Fruit fly (Drosophila melanogaster) whole organism, wandering third instar larva: ENCODE data around the gene Glut1.

Experiments
- Abd-B ChIP-seq: fragments of >200 bp; optimal IDR thresholded peaks from 2 replicates; lab custom pipeline; 2017; ENCODE audit warnings: missing biosample characterization, missing genetic modification characterization
- CG32264 ChIP-seq: fragments of 200-800 bp; sonication (Bioruptor generic); optimal IDR thresholded peaks from 2 replicates; lab custom pipeline; 2016; ENCODE audit warnings: missing biosample characterization, missing genetic modification characterization
- CG9705 ChIP-seq: fragments of 200-800 bp; sonication (Bioruptor generic); optimal IDR thresholded peaks from 2 replicates; lab custom pipeline; 2018; ENCODE audit warnings: missing biosample characterization, mild to moderate bottlenecking, missing genetic modification characterization
- CrebA ChIP-seq: fragments of 200-800 bp; sonication (Bioruptor generic); optimal IDR thresholded peaks from 2 replicates; lab custom pipeline; 2016; ENCODE audit warnings: missing biosample characterization, mild to moderate bottlenecking, missing genetic modification characterization, borderline replicate concordance
- Dif ChIP-seq: fragments of 200-275, 200-300 bp; sonication (Bioruptor generic); optimal IDR thresholded peaks from 2 replicates; lab custom pipeline; 2018; ENCODE audit warnings: missing biosample characterization, missing genetic modification characterization; ENCODE audit not compliant: partially characterized antibody
- HLH106 ChIP-seq: fragments of 200-800 bp; optimal IDR thresholded peaks from 3 replicates; lab custom pipeline; 2019; ENCODE audit warnings: missing biosample characterization, mild to moderate bottlenecking, missing genetic modification characterization, moderate library complexity
- Hr78 ChIP-seq: fragments of >200 bp; optimal IDR thresholded peaks from 2 replicates; lab custom pipeline; 2017; ENCODE audit warnings: missing biosample characterization, missing genetic modification characterization
- Hr83 ChIP-seq: fragments of 200-300 bp; sonication (Bioruptor generic); optimal IDR thresholded peaks from 2 replicates; lab custom pipeline; 2016; ENCODE audit warnings: missing biosample characterization, mild to moderate bottlenecking, missing genetic modification characterization, moderate library complexity; ENCODE audit not compliant: poor library complexity, severe bottlenecking
- Jra ChIP-seq: sonication (Bioruptor generic); optimal IDR thresholded peaks from 2 replicates; lab custom pipeline; 2016; ENCODE audit warnings: missing biosample characterization, missing genetic modification characterization
- Mio ChIP-seq: sonication (Bioruptor generic); optimal IDR thresholded peaks from 2 replicates; lab custom pipeline; 2016; ENCODE audit warnings: missing biosample characterization, missing genetic modification characterization
- Myc ChIP-seq: fragments of >200 bp; optimal IDR thresholded peaks from 2 replicates; lab custom pipeline; 2017
- OdsH ChIP-seq: fragments of 200-800 bp; sonication (Bioruptor generic); optimal IDR thresholded peaks from 2 replicates; lab custom pipeline; 2016; ENCODE audit warnings: missing biosample characterization, mild to moderate bottlenecking, missing genetic modification characterization
- Rel ChIP-seq, 2 experiments: fragments of 200-800 bp; sonication (Bioruptor generic) in 1 of 2; optimal IDR thresholded peaks; 2 replicates in 1 of 2; 3 replicates in 1 of 2; lab custom pipeline; 2016 to 2019; ENCODE audit warnings: mild to moderate bottlenecking in 2 of 2, missing biosample characterization in 2 of 2, missing genetic modification characterization in 2 of 2, moderate library complexity in 1 of 2
- Vsx2 ChIP-seq: fragments of 200-300, 225-300 bp; sonication (Bioruptor generic); optimal IDR thresholded peaks from 2 replicates; lab custom pipeline; 2018; ENCODE audit warnings: missing biosample characterization, missing genetic modification characterization; ENCODE audit not compliant: partially characterized antibody
- br ChIP-seq: fragments of 200-800 bp; sonication (Bioruptor generic); optimal IDR thresholded peaks from 2 replicates; lab custom pipeline; 2016; ENCODE audit warnings: missing biosample characterization, missing genetic modification characterization
- dl ChIP-seq, 2 experiments: fragments of 175-275, 200-275 bp in 1 of 2; fragments of 200-275 bp in 1 of 2; sonication (Bioruptor generic); optimal IDR thresholded peaks; lab custom pipeline; 2018; ENCODE audit warnings: mild to moderate bottlenecking in 2 of 2, missing biosample characterization in 2 of 2, missing genetic modification characterization in 2 of 2, moderate library complexity in 2 of 2; ENCODE audit not compliant: partially characterized antibody in 2 of 2, insufficient read depth in 1 of 2
- dmrt93B ChIP-seq: fragments of 200-800 bp; sonication (Bioruptor generic); optimal IDR thresholded peaks from 2 replicates; lab custom pipeline; 2018; ENCODE audit warnings: missing biosample characterization, mild to moderate bottlenecking, missing genetic modification characterization
- ey ChIP-seq: fragments of 200-800 bp; sonication (Bioruptor generic); optimal IDR thresholded peaks from 2 replicates; lab custom pipeline; 2016; ENCODE audit warnings: missing biosample characterization, missing genetic modification characterization
- foxo ChIP-seq, 2 experiments: fragments of 200-800 bp; sonication (Bioruptor generic); optimal IDR thresholded peaks; 2 replicates in 1 of 2; 3 replicates in 1 of 2; lab custom pipeline; 2016 to 2017; ENCODE audit warnings: missing biosample characterization in 2 of 2, missing genetic modification characterization in 2 of 2
- fru ChIP-seq: fragments of 200-800 bp; sonication (Bioruptor generic); optimal IDR thresholded peaks from 3 replicates; lab custom pipeline; 2016; ENCODE audit warnings: missing biosample characterization, mild to moderate bottlenecking, missing genetic modification characterization
- h ChIP-seq: fragments of 200-800 bp; sonication (Bioruptor generic); optimal IDR thresholded peaks from 3 replicates; lab custom pipeline; 2016; ENCODE audit warnings: missing biosample characterization, mild to moderate bottlenecking, missing genetic modification characterization
- jim ChIP-seq: fragments of 175-275, 200-325 bp; sonication (Bioruptor generic); optimal IDR thresholded peaks from 2 replicates; lab custom pipeline; 2016; ENCODE audit warnings: missing biosample characterization, mild to moderate bottlenecking, missing genetic modification characterization
- lola ChIP-seq: fragments of >200 bp; optimal IDR thresholded peaks from 2 replicates; lab custom pipeline; 2017; ENCODE audit warnings: missing biosample characterization, missing genetic modification characterization
- pan ChIP-seq: fragments of >200 bp; optimal IDR thresholded peaks from 2 replicates; lab custom pipeline; 2017
- psq ChIP-seq: fragments of 200-800 bp; sonication (Bioruptor generic); optimal IDR thresholded peaks from 3 replicates; lab custom pipeline; 2017; ENCODE audit warnings: missing biosample characterization, mild to moderate bottlenecking, missing genetic modification characterization, moderate library complexity
- rgr ChIP-seq: fragments of 200-800 bp; sonication (Bioruptor generic); optimal IDR thresholded peaks from 3 replicates; lab custom pipeline; 2016; ENCODE audit warnings: missing biosample characterization, mild to moderate bottlenecking, missing genetic modification characterization
- woc ChIP-seq: sonication (Bioruptor generic); optimal IDR thresholded peaks from 2 replicates; lab custom pipeline; 2016; ENCODE audit warnings: missing biosample characterization, mild to moderate bottlenecking, missing genetic modification characterization

Glut1 gene

dm6 chr3L:993709-994108 is 79.8 kb downstream of the Glut1 start, which contains the start of gene aln:
TSS of gene aln (plus strand) at chr3L:993983.
- TF ChIP-seq rgr (GFP tag; lab: Kevin White, UChicago) (no peak), Hr78 (no peak), foxo (GFP tag; optimal IDR thresholded peaks at IDR 0.05; lab: Kevin White, UChicago) (no peak), Jra (GFP tag; lab: Kevin White, UChicago) (no peak), h (no peak), Vsx2 (no peak)

dm6 chr3L:995685-996084 is 81.8 kb downstream of the Glut1 start:
- no peak for TF ChIP-seq CrebA (GFP tag; lab: Kevin White, UChicago)
- no peak for TF ChIP-seq CG32264 (GFP tag; lab: Kevin White, UChicago)

- TF ChIP-seq CG32264 (GFP tag; lab: Kevin White, UChicago) (no peak), fru (no peak), Vsx2 (no peak), Mio (no peak), ey (GFP tag; lab: Kevin White, UChicago) (no peak), h (no peak), HLH106 (no peak), Abd-B (no peak), Rel (GFP tag; optimal IDR thresholded peaks at IDR 0.05; lab: Kevin White, UChicago) (no peak), Rel (tag; optimal IDR thresholded peaks at IDR 0.05; lab: Kevin White, UChicago) (no peak)
Measured at dm6 chr3L:999990-1000389, 86.1 kb downstream of the Glut1 start.

- TF ChIP-seq Rel (GFP tag; optimal IDR thresholded peaks at IDR 0.05; lab: Kevin White, UChicago) (no peak), Rel (tag; optimal IDR thresholded peaks at IDR 0.05; lab: Kevin White, UChicago) (peak; percentile 93), OdsH (GFP tag; lab: Kevin White, UChicago) (no peak), br (GFP tag; lab: Kevin White, UChicago) (peak; percentile 26), dmrt93B (GFP tag; lab: Kevin White, UChicago) (no peak), Vsx2 (peak; percentile 50), jim (GFP tag; lab: Kevin White, UChicago) (no peak), CrebA (GFP tag; lab: Kevin White, UChicago) (no peak), lola (GFP tag; lab: Kevin White, UChicago) (no peak), h (peak; percentile 45), pan (lab: Kevin White, UChicago) (no peak), Hr83 (peak; percentile 15), Myc (lab: Kevin White, UChicago) (no peak), CG9705 (GFP tag; lab: Kevin White, UChicago) (no peak), Mio (no peak), foxo (GFP tag; optimal IDR thresholded peaks at IDR 0.05; lab: Kevin White, UChicago) (no peak), Dif (GFP tag; lab: Kevin White, UChicago) (no peak), Jra (GFP tag; lab: Kevin White, UChicago) (no peak), CG32264 (GFP tag; lab: Kevin White, UChicago) (no peak), dl (GFP tag; optimal IDR thresholded peaks at IDR 0.05; lab: Kevin White, UChicago; ENCODE audit: insufficient read depth in 1 of 2, partially characterized antibody in 2 of 2) (no peak), Hr78 (no peak), woc (GFP tag; lab: Kevin White, UChicago) (no peak), psq (GFP tag; lab: Kevin White, UChicago) (no peak)
Measured at dm6 chr3L:1000541-1000940, 86.7 kb downstream of the Glut1 start.

dm6 chr3L:1005859-1006258 is 92.0 kb downstream of the Glut1 start:
- TF ChIP-seq br (GFP tag; lab: Kevin White, UChicago): no peak
- no peak for TF ChIP-seq Hr83
- TF ChIP-seq Rel (GFP tag; optimal IDR thresholded peaks at IDR 0.05; lab: Kevin White, UChicago): no peak
- peak; percentile 87 for TF ChIP-seq Rel (tag; optimal IDR thresholded peaks at IDR 0.05; lab: Kevin White, UChicago)
- TF ChIP-seq Dif (GFP tag; lab: Kevin White, UChicago): no peak
- no peak for TF ChIP-seq Vsx2
- no peak for TF ChIP-seq OdsH (GFP tag; lab: Kevin White, UChicago)
- no peak for TF ChIP-seq Myc (lab: Kevin White, UChicago)
